Fruit fly (Drosophila melanogaster): ENCODE results near the gene r.
A peak's percentile ranks its signal among the peaks of the same experiment; 100 is the strongest.

Gene r

dm6 chrX:16691440-16691839, 36.3 kb downstream of the r start (continued):
- TF ChIP-seq Atf-2 (GFP tag; optimal IDR thresholded peaks at IDR 0.05) (peak; percentile 69), CG43689 (GFP tag; IDR thresholded peaks at IDR 0.05) (no peak), D19A (tag; optimal IDR thresholded peaks at IDR 0.05) (peak; percentile 80), CG2116 (GFP tag; optimal IDR thresholded peaks at IDR 0.05) (peak; percentile 42), Rx (GFP tag; IDR thresholded peaks at IDR 0.05) (peak; percentile 89), hkb (optimal IDR thresholded peaks at IDR 0.05) (no peak), hkb (GFP tag; IDR thresholded peaks at IDR 0.05) (peak; percentile 91), ranshi (GFP tag; IDR thresholded peaks at IDR 0.05) (peak; percentile 87), CG2875 (GFP tag; optimal IDR thresholded peaks at IDR 0.05) (peak; percentile 87), lmd (GFP tag; IDR thresholded peaks at IDR 0.05) (peak; percentile 83), HmgZ (tag; optimal IDR thresholded peaks at IDR 0.05) (peak; percentile 69), gem (tag; optimal IDR thresholded peaks at IDR 0.05) (peak; percentile 88), salm (tag; optimal IDR thresholded peaks at IDR 0.05) (peak; percentile 80), ttk (GFP tag; IDR thresholded peaks at IDR 0.05) (peak; percentile 90), HLH54F (GFP tag; optimal IDR thresholded peaks at IDR 0.05) (peak; percentile 66), vnd (GFP tag; IDR thresholded peaks at IDR 0.05; ENCODE audit: partially characterized antibody) (no peak), kni (GFP tag; optimal IDR thresholded peaks at IDR 0.05) (peak; percentile 11), B-H2 (GFP tag; optimal IDR thresholded peaks at IDR 0.05) (no peak), CG3065 (GFP tag; optimal IDR thresholded peaks at IDR 0.05) (peak; percentile 65), phol (tag; optimal IDR thresholded peaks at IDR 0.05) (peak; percentile 84), fd3F (GFP tag; optimal IDR thresholded peaks at IDR 0.05) (peak; percentile 37), ap (GFP tag; IDR thresholded peaks at IDR 0.05) (peak; percentile 88), chn (GFP tag; optimal IDR thresholded peaks at IDR 0.05) (peak; percentile 86), CG3407 (GFP tag; optimal IDR thresholded peaks at IDR 0.05) (peak; percentile 84), CG9817 (tag; optimal IDR thresholded peaks at IDR 0.05) (peak; percentile 71), Deaf1 (tag; optimal IDR thresholded peaks at IDR 0.05) (peak; percentile 44), CG13296 (GFP tag; optimal IDR thresholded peaks at IDR 0.05) (peak; percentile 61), CG13894 (tag; optimal IDR thresholded peaks at IDR 0.05) (no peak), CG1233 (GFP tag; optimal IDR thresholded peaks at IDR 0.05) (peak; percentile 77), gcm2 (GFP tag; optimal IDR thresholded peaks at IDR 0.05) (peak; percentile 63), CG9797 (GFP tag; optimal IDR thresholded peaks at IDR 0.05) (no peak), tx (GFP tag; optimal IDR thresholded peaks at IDR 0.05) (peak; percentile 78), Abd-B (GFP tag; optimal IDR thresholded peaks at IDR 0.05) (peak; percentile 76), schlank (tag; optimal IDR thresholded peaks at IDR 0.05) (peak; percentile 37), CG3163 (GFP tag; optimal IDR thresholded peaks at IDR 0.05) (peak; percentile 52), CG6254 (GFP tag; optimal IDR thresholded peaks at IDR 0.05) (peak; percentile 86), zfh1 (GFP tag; IDR thresholded peaks at IDR 0.05) (peak; percentile 94), CkIIα-i1 (GFP tag; IDR thresholded peaks at IDR 0.05) (peak; percentile 49; the same call in 1 of the 2 replicates), GATAe (GFP tag; conservative IDR thresholded peaks at IDR 0.05) (no peak), bbx (GFP tag; IDR thresholded peaks at IDR 0.05; ENCODE audit: partially characterized antibody) (no peak), Nf-YC (tag; optimal IDR thresholded peaks at IDR 0.05) (peak; percentile 1), CG32532 (GFP tag; IDR thresholded peaks at IDR 0.05) (peak; percentile 85), CG12744 (GFP tag; optimal IDR thresholded peaks at IDR 0.05) (peak; percentile 35), MESR4 (GFP tag; optimal IDR thresholded peaks at IDR 0.05) (peak; percentile 23), CG7745 (tag; optimal IDR thresholded peaks at IDR 0.05) (no peak), CG10654 (GFP tag; optimal IDR thresholded peaks at IDR 0.05) (peak; percentile 84), CG6654 (GFP tag; optimal IDR thresholded peaks at IDR 0.05) (peak; percentile 67), tna (GFP tag; IDR thresholded peaks at IDR 0.05; ENCODE audit: partially characterized antibody) (no peak), gsb-n (tag; optimal IDR thresholded peaks at IDR 0.05) (peak; percentile 90), az2 (GFP tag; optimal IDR thresholded peaks at IDR 0.05) (peak; percentile 90), CG14014 (GFP tag; IDR thresholded peaks at IDR 0.05) (peak; percentile 86), yki (optimal IDR thresholded peaks at IDR 0.05) (no peak)
